Worm (Caenorhabditis elegans) whole organism, L1 larva: ENCODE results near the gene C09E8.1.

Source experiments
- C04F5.9 ChIP-seq: sonication (generic microtip); optimal IDR thresholded peaks from 2 replicates; lab custom pipeline; 2016; ENCODE audit warnings: missing genetic modification characterization, missing compliant biosample characterization
- C16A3.4 ChIP-seq: fragments of 150-350 bp; optimal IDR thresholded peaks from 2 replicates; lab custom pipeline; 2014; ENCODE audit warnings: missing biosample characterization, missing genetic modification characterization
- F16B12.6 ChIP-seq: fragments of 150-350 bp; optimal IDR thresholded peaks from 2 replicates; lab custom pipeline; 2014; ENCODE audit warnings: missing biosample characterization, missing genetic modification characterization
- Y116A8C.19 ChIP-seq: sonication (generic microtip); optimal IDR thresholded peaks from 2 replicates; lab custom pipeline; 2016; ENCODE audit warnings: missing compliant biosample characterization, missing genetic modification characterization, borderline replicate concordance
- ceh-63 ChIP-seq: fragments of 200-800 bp; sonication (Bioruptor generic); optimal IDR thresholded peaks from 2 replicates; lab custom pipeline; 2018; ENCODE audit warnings: mild to moderate bottlenecking, missing genetic modification characterization, missing compliant biosample characterization
- ceh-88 ChIP-seq: fragments of 200-800 bp; sonication (Bioruptor generic); IDR thresholded peaks from 2 replicates; pipeline ENCODE4 v1.3.6; 2022; ENCODE audit warnings: missing genetic modification characterization, missing compliant biosample characterization
- ceh-90 ChIP-seq: sonication (generic microtip); optimal IDR thresholded peaks from 2 replicates; lab custom pipeline; 2016; ENCODE audit warnings: missing genetic modification characterization, missing compliant biosample characterization
- dpl-1 ChIP-seq, 3 experiments: fragments of 150-350 bp in 2 of 3; sonication (generic microtip) in 1 of 3; optimal IDR thresholded peaks; 2 replicates each; lab custom pipeline; 2014 to 2017; ENCODE audit warnings: missing biosample characterization in 3 of 3, missing genetic modification characterization in 3 of 3, missing genetic modification reagents in 3 of 3
- dsc-1 ChIP-seq: sonication (generic microtip); optimal IDR thresholded peaks from 2 replicates; lab custom pipeline; 2016; ENCODE audit warnings: mild to moderate bottlenecking, missing genetic modification characterization, missing compliant biosample characterization
- efl-1 ChIP-seq, 4 experiments: fragments of 150-350 bp; optimal IDR thresholded peaks in 3 of 4; peaks in 1 of 4; 1 replicate in 1 of 4; 2 replicates in 3 of 4; lab custom pipeline; 2014; ENCODE audit warnings: missing biosample characterization in 2 of 4, missing genetic modification characterization in 2 of 4, missing genetic modification reagents in 2 of 4
- egl-27 ChIP-seq, 2 experiments: fragments of 150-350 bp in 1 of 2; sonication (generic microtip); optimal IDR thresholded peaks; 3 replicates each; lab custom pipeline; 2017 to 2018; ENCODE audit warnings: missing biosample characterization in 2 of 2, missing genetic modification characterization in 2 of 2, missing genetic modification reagents in 2 of 2
- elt-2 ChIP-seq: sonication (generic microtip); optimal IDR thresholded peaks from 2 replicates; lab custom pipeline; 2016; ENCODE audit warnings: missing genetic modification characterization, mild to moderate bottlenecking, inconsistent platforms, missing compliant biosample characterization, missing genetic modification reagents
- fkh-10 ChIP-seq: sonication (generic microtip); optimal IDR thresholded peaks from 2 replicates; lab custom pipeline; 2017; ENCODE audit warnings: missing biosample characterization, missing genetic modification reagents, missing genetic modification characterization
- fkh-4 ChIP-seq: sonication (generic microtip); optimal IDR thresholded peaks from 2 replicates; lab custom pipeline; 2016; ENCODE audit warnings: missing compliant biosample characterization, missing genetic modification characterization, borderline replicate concordance
- fkh-8 ChIP-seq: sonication (generic microtip); optimal IDR thresholded peaks from 2 replicates; lab custom pipeline; 2016; ENCODE audit warnings: mild to moderate bottlenecking, missing genetic modification characterization, missing compliant biosample characterization
- hlh-4 ChIP-seq: sonication (generic microtip); optimal IDR thresholded peaks from 2 replicates; lab custom pipeline; 2016; ENCODE audit warnings: mild to moderate bottlenecking, missing genetic modification characterization, missing compliant biosample characterization
- hpl-2 ChIP-seq: fragments of 150-350 bp; optimal IDR thresholded peaks from 2 replicates; lab custom pipeline; 2014; ENCODE audit warnings: missing biosample characterization, missing genetic modification reagents, missing genetic modification characterization
- jun-1 ChIP-seq: fragments of 150-350 bp; optimal IDR thresholded peaks from 2 replicates; lab custom pipeline; 2014; ENCODE audit warnings: missing biosample characterization, missing genetic modification reagents, missing genetic modification characterization
- lin-14 ChIP-seq: fragments of 200-800 bp; sonication (Bioruptor generic); optimal IDR thresholded peaks from 2 replicates; lab custom pipeline; 2018; ENCODE audit warnings: mild to moderate bottlenecking, missing genetic modification characterization, moderate library complexity, missing compliant biosample characterization
- lin-15B ChIP-seq: fragments of 150-350 bp; sonication (generic microtip); optimal IDR thresholded peaks from 3 replicates; lab custom pipeline; 2014; ENCODE audit warnings: missing biosample characterization, missing genetic modification characterization
- lin-35 ChIP-seq, 2 experiments: fragments of 150-350 bp; optimal IDR thresholded peaks; 2 replicates each; lab custom pipeline; 2014; ENCODE audit warnings: missing biosample characterization in 2 of 2, missing genetic modification characterization in 2 of 2, missing genetic modification reagents in 2 of 2
- lin-39 ChIP-seq: fragments of 150-350 bp; optimal IDR thresholded peaks from 2 replicates; lab custom pipeline; 2014; ENCODE audit warnings: missing biosample characterization, missing genetic modification reagents, missing genetic modification characterization
- lsy-2 ChIP-seq, 2 experiments: fragments of 150-350 bp; optimal IDR thresholded peaks; 2 replicates each; lab custom pipeline; 2014; ENCODE audit warnings: missing biosample characterization in 2 of 2, missing genetic modification characterization in 2 of 2
- mab-9 ChIP-seq: fragments of 200-800 bp; sonication (Bioruptor generic); IDR thresholded peaks from 2 replicates; pipeline ENCODE4 v1.3.6; 2022; ENCODE audit warnings: missing genetic modification reagents, missing genetic modification characterization, missing compliant biosample characterization
- mdl-1 ChIP-seq, 2 experiments: fragments of 150-350 bp; optimal IDR thresholded peaks; 2 replicates each; lab custom pipeline; 2014 to 2017; ENCODE audit warnings: missing biosample characterization in 2 of 2, missing genetic modification characterization in 2 of 2, inconsistent platforms in 1 of 2
- nhr-19 ChIP-seq: fragments of 200-800 bp; sonication (Bioruptor generic); conservative IDR thresholded peaks from 2 replicates; pipeline ENCODE4 v1.3.6; 2022; ENCODE audit warnings: missing genetic modification characterization, missing compliant biosample characterization
- nhr-20 ChIP-seq: sonication (generic microtip); optimal IDR thresholded peaks from 2 replicates; lab custom pipeline; 2016; ENCODE audit warnings: mild to moderate bottlenecking, missing genetic modification characterization, missing compliant biosample characterization
- nhr-237 ChIP-seq: fragments of 150-350 bp; optimal IDR thresholded peaks from 2 replicates; lab custom pipeline; 2014; ENCODE audit warnings: missing biosample characterization, missing genetic modification characterization
- nhr-28 ChIP-seq: fragments of 150-350 bp; optimal IDR thresholded peaks from 2 replicates; lab custom pipeline; 2014; ENCODE audit warnings: missing biosample characterization, missing genetic modification characterization
- nhr-47 ChIP-seq: sonication (generic microtip); optimal IDR thresholded peaks from 2 replicates; lab custom pipeline; 2016; ENCODE audit warnings: mild to moderate bottlenecking, missing genetic modification characterization, moderate library complexity, missing compliant biosample characterization
- nhr-76 ChIP-seq: sonication (generic microtip); optimal IDR thresholded peaks from 2 replicates; lab custom pipeline; 2017; ENCODE audit warnings: missing biosample characterization, missing genetic modification characterization
- nhr-77 ChIP-seq: fragments of 150-350 bp; optimal IDR thresholded peaks from 2 replicates; lab custom pipeline; 2014; ENCODE audit warnings: missing biosample characterization, missing genetic modification characterization
- nhr-85 ChIP-seq: sonication (generic microtip); peaks from one replicate; lab custom pipeline; 2016; ENCODE audit warnings: missing genetic modification characterization, inconsistent platforms, missing compliant biosample characterization
- nhr-90 ChIP-seq: sonication (generic microtip); optimal IDR thresholded peaks from 2 replicates; lab custom pipeline; 2016; ENCODE audit warnings: mild to moderate bottlenecking, missing genetic modification characterization, missing compliant biosample characterization; ENCODE audit not compliant: poor library complexity
- pag-3 ChIP-seq: sonication (generic microtip); optimal IDR thresholded peaks from 2 replicates; lab custom pipeline; 2017; ENCODE audit warnings: missing genetic modification characterization, mild to moderate bottlenecking, missing compliant biosample characterization, antibody characterized with exemption, borderline replicate concordance; ENCODE audit not compliant: insufficient read depth
- pax-3 ChIP-seq: fragments of 200-800 bp; sonication (Bioruptor generic); optimal IDR thresholded peaks from 2 replicates; lab custom pipeline; 2018; ENCODE audit warnings: mild to moderate bottlenecking, missing genetic modification characterization, moderate library complexity, missing compliant biosample characterization
- snu-23 ChIP-seq: sonication (generic microtip); optimal IDR thresholded peaks from 2 replicates; lab custom pipeline; 2016; ENCODE audit warnings: missing genetic modification characterization, missing compliant biosample characterization
- tlp-1 ChIP-seq: fragments of 150-350 bp; optimal IDR thresholded peaks from 2 replicates; lab custom pipeline; 2014; ENCODE audit warnings: missing biosample characterization, missing genetic modification characterization
- unc-130 ChIP-seq: fragments of 150-350 bp; optimal IDR thresholded peaks from 2 replicates; lab custom pipeline; 2017; ENCODE audit warnings: missing biosample characterization, missing genetic modification characterization, inconsistent platforms
- unc-62 ChIP-seq: fragments of 150-350 bp; optimal IDR thresholded peaks from 2 replicates; lab custom pipeline; 2014; ENCODE audit warnings: missing biosample characterization, missing genetic modification reagents, missing genetic modification characterization
- unc-86 ChIP-seq: sonication (generic microtip); optimal IDR thresholded peaks from 2 replicates; lab custom pipeline; 2016; ENCODE audit warnings: missing genetic modification characterization, missing compliant biosample characterization
- unc-98 ChIP-seq: fragments of 200-800 bp; sonication (Bioruptor generic); IDR thresholded peaks from 2 replicates; pipeline ENCODE4 v1.3.6; 2022; ENCODE audit warnings: missing genetic modification characterization, missing compliant biosample characterization
- vab-15 ChIP-seq: sonication (generic microtip); optimal IDR thresholded peaks from 2 replicates; lab custom pipeline; 2017; ENCODE audit warnings: missing genotype, mild to moderate bottlenecking, missing genetic modification characterization, missing compliant biosample characterization
- xbp-1 ChIP-seq: sonication (generic microtip); optimal IDR thresholded peaks from 2 replicates; lab custom pipeline; 2016; ENCODE audit warnings: missing genetic modification characterization, missing compliant biosample characterization
- zag-1 ChIP-seq: fragments of 150-350 bp; optimal IDR thresholded peaks from 2 replicates; lab custom pipeline; 2014; ENCODE audit warnings: missing biosample characterization, missing genetic modification characterization
- zip-4 ChIP-seq: fragments of 200-800 bp; sonication (Bioruptor generic); optimal IDR thresholded peaks from 2 replicates; lab custom pipeline; 2018; ENCODE audit warnings: mild to moderate bottlenecking, missing genetic modification characterization, moderate library complexity, missing compliant biosample characterization
- ztf-4 ChIP-seq: fragments of 150-350 bp; optimal IDR thresholded peaks from 2 replicates; lab custom pipeline; 2014; ENCODE audit warnings: missing biosample characterization, missing genetic modification characterization

Gene C09E8.1

DNA sequence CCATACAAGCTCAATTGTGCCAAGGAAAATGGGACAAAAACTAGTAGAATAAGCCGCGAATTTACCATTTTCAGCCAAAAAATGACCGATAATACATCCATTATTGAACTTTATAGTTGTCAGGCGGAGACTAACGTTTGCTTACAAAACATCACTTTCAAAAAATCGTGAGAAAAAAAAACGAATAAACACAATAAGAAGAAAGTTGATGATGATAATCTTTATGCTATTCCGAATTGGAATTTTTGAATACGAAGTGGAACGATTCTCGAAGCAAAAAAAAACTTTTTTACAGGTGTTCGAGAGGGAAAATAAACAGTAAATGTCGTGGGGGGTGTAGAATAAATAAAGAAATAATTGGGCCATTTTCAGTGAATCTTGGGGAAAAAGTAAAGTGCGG lies 21.3 kb downstream of the C09E8.1 start, which contains the start of gene W08F4.7:
Gene W08F4.7, minus strand, starts transcription at position 101 of the 400 bp plus-strand sequence.
- TF ChIP-seq nhr-85 (peak; percentile 8), efl-1 (optimal IDR thresholded peaks at IDR 0.05; lab: Kevin White, UChicago) (no peak), efl-1 (GFP tag; optimal IDR thresholded peaks at IDR 0.05 in 1 of 2; lab: Kevin White, UChicago) (no peak)

DNA sequence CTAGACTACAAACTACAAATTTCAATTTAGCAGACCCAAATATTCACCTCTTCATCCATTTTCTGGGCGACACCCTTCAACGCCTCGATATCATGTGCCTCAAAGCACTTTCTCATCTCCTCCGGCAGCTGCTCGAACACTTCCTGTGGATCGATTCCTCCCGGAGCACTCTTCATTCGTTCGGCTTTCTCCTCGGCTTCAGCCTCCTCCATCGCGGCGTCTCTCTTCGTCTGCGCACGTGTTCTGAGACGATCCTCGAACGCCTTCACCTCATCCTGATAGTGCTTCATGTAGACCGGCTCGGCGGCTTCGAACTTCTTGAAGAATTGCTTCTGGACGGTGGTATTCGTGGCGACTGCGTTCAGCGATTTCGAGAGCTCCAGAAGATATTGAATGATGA lies 22.5 kb downstream of the C09E8.1 start:
- TF ChIP-seq efl-1 (optimal IDR thresholded peaks at IDR 0.05; lab: Kevin White, UChicago) (no peak), efl-1 (GFP tag; optimal IDR thresholded peaks at IDR 0.05 in 1 of 2; lab: Kevin White, UChicago) (peak in 1 of 2 experiments; percentile 89), fkh-10 (no peak), vab-15 (tag; lab: Kevin White, UChicago) (no peak)
- TF ChIP-seq, all 84 proteins: peak for 1

DNA sequence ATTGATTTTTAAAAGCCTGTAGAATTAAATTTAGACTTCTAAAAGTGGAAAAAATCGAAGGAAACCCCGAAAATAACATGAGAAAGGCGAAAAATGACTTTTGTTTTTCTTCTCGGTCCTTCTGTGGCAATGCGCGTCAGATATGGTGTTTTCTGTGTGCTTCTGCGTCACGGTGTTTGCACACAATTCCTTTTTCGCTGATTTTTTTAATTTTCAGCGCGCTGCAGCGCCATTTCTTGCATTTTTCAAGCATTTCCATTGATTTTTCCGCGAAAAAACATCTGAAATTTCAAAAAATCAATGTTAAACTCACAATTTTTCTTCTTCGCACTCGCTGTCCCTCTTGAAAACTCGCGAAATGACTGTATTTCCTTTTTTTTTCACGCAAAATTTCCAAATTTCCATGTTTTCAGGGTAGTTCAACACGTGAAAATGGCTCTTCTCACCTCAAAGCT lies 23.9 kb downstream of the C09E8.1 start, which contains the start of the genes cdc-37 and W08F4.3:
Gene cdc-37, minus strand, starts transcription at position 405 of the 455 bp plus-strand sequence.
Gene W08F4.3, plus strand, starts transcription at position 414 of the 455 bp plus-strand sequence.
- peak in 2 of 3 experiments; percentile 44 to 50 for TF ChIP-seq dpl-1 (GFP tag; optimal IDR thresholded peaks at IDR 0.05; lab: Kevin White, UChicago)
- no peak for TF ChIP-seq nhr-237 (tag; lab: Kevin White, UChicago)
- no peak for TF ChIP-seq nhr-77
- no peak for TF ChIP-seq C04F5.9 (tag; lab: Kevin White, UChicago)
- TF ChIP-seq mdl-1 (tag; optimal IDR thresholded peaks at IDR 0.05; lab: Kevin White, UChicago) = no peak
- no peak for TF ChIP-seq unc-130 (tag; lab: Kevin White, UChicago)
- TF ChIP-seq tlp-1 (tag; lab: Kevin White, UChicago) = no peak
- TF ChIP-seq ceh-63 = no peak
- no peak for TF ChIP-seq fkh-8
- no peak for TF ChIP-seq ztf-4 (tag; lab: Kevin White, UChicago)
- TF ChIP-seq hlh-4 (tag; lab: Kevin White, UChicago) = no peak
- TF ChIP-seq unc-62 = no peak
- TF ChIP-seq nhr-76 (tag; lab: Kevin White, UChicago) = no peak
- TF ChIP-seq fkh-4 (tag; lab: Kevin White, UChicago) = no peak
- TF ChIP-seq nhr-28 (tag; lab: Kevin White, UChicago) = no peak
- TF ChIP-seq unc-98 (GFP tag; lab: Robert Waterston, UW) = no peak
- TF ChIP-seq lsy-2 (tag; optimal IDR thresholded peaks at IDR 0.05; lab: Kevin White, UChicago) = no peak
- no peak for TF ChIP-seq zag-1 (tag; lab: Kevin White, UChicago)
- no peak for TF ChIP-seq unc-86 (tag; lab: Kevin White, UChicago)
- TF ChIP-seq elt-2 (tag; lab: Kevin White, UChicago) = no peak
- no peak for TF ChIP-seq hpl-2 (GFP tag; lab: Kevin White, UChicago)
- TF ChIP-seq snu-23 (GFP tag; lab: Kevin White, UChicago) = peak; percentile 21
- TF ChIP-seq lin-35 (GFP tag; optimal IDR thresholded peaks at IDR 0.05; lab: Kevin White, UChicago) = peak; percentile 39 to 48
- TF ChIP-seq ceh-88 (GFP tag; lab: Robert Waterston, UW) = no peak
- no peak for TF ChIP-seq jun-1 (tag; lab: Kevin White, UChicago)
- no peak for TF ChIP-seq fkh-10
- TF ChIP-seq C16A3.4 (tag; lab: Kevin White, UChicago) = no peak
- TF ChIP-seq vab-15 (tag; lab: Kevin White, UChicago) = no peak
- TF ChIP-seq dsc-1 (tag; lab: Kevin White, UChicago) = peak; percentile 12
- no peak for TF ChIP-seq mab-9 (GFP tag; lab: Robert Waterston, UW)
- peak; percentile 5 for TF ChIP-seq nhr-47
- peak; percentile 94 for TF ChIP-seq F16B12.6
- no peak for TF ChIP-seq ceh-90 (tag; lab: Kevin White, UChicago)
- no peak for TF ChIP-seq xbp-1 (tag; lab: Kevin White, UChicago)
- TF ChIP-seq zip-4 = no peak
- no peak for TF ChIP-seq lin-39 (tag; lab: Kevin White, UChicago)
- TF ChIP-seq nhr-19 (GFP tag; lab: Robert Waterston, UW) = no peak
- no peak for TF ChIP-seq lin-14 (GFP tag; lab: Kevin White, UChicago)
- no peak for TF ChIP-seq Y116A8C.19 (tag; lab: Kevin White, UChicago)
- TF ChIP-seq pax-3 = no peak
- no peak for TF ChIP-seq lin-15B (tag; lab: Kevin White, UChicago)
- TF ChIP-seq nhr-90 = no peak
- no peak for TF ChIP-seq nhr-20 (tag; lab: Kevin White, UChicago)
- TF ChIP-seq egl-27 (tag; optimal IDR thresholded peaks at IDR 0.05; lab: Kevin White, UChicago) = no peak
- no peak for TF ChIP-seq pag-3 (tag; lab: Kevin White, UChicago)
